Worm (Caenorhabditis elegans) whole organism, L4/young adult: ENCODE results near the gene nhr-104.

Experiments used
- W03F9.2 ChIP-seq: fragments of 150-350 bp; optimal IDR thresholded peaks from 2 replicates; lab custom pipeline; 2014; ENCODE audit warnings: missing biosample characterization, missing genetic modification characterization
- dao-5 ChIP-seq: sonication (generic microtip); optimal IDR thresholded peaks from 2 replicates; lab custom pipeline; 2016; ENCODE audit warnings: missing genotype, missing genetic modification characterization, moderate library complexity, missing compliant biosample characterization
- him-1 ChIP-seq: sonication (generic microtip); optimal IDR thresholded peaks from 2 replicates; lab custom pipeline; 2016; ENCODE audit warnings: missing genotype, missing genetic modification reagents, missing genetic modification characterization, missing compliant biosample characterization

- TF ChIP-seq W03F9.2 (tag; lab: Kevin White, UChicago) (no peak), him-1 (tag; lab: Kevin White, UChicago) (no peak), dao-5 (tag; lab: Kevin White, UChicago) (no peak)
Observed at ce11 chrIV:4821054-4821453, 32.6 kb upstream of the nhr-104 start, which contains the start of gene H06H21.8.
